Worm (Caenorhabditis elegans): Measurements from ENCODE around the gene mpz-5.
A peak's percentile ranks its signal among the peaks of the same experiment; 100 is the strongest.

DNA sequence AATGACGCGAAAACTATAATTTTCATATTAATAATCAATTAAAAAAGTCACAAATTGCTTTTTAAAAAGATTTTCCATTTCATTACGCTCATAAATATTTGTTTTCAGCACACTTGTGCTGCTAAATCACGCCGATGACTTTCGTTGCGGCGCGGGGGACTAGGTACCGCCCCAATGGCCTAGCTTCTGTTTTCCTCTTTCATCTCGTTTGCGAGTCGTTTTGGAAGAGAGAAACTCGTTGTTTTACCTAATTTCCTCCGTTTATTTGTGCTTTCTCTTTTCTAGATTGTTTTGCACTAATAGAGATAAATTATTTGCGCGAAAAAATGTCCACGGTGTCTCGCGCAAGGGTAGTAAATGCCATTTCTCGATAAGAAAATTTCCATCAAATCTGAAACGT lies 7.4 kb upstream of the mpz-5 start:
- TF ChIP-seq ceh-82 (tag; optimal IDR thresholded peaks at IDR 0.05) (no peak), F49E8.2 (tag; optimal IDR thresholded peaks at IDR 0.05; ENCODE audit: borderline replicate concordance) (no peak), ceh-28 (tag; optimal IDR thresholded peaks at IDR 0.05) (no peak), hmg-1.1 (GFP tag; IDR thresholded peaks at IDR 0.05) (no peak), aly-2 (tag; optimal IDR thresholded peaks at IDR 0.05) (peak; percentile 32), ztf-11 (tag; optimal IDR thresholded peaks at IDR 0.05) (no peak), unc-39 (tag; optimal IDR thresholded peaks at IDR 0.05) (no peak)
